Worm (Caenorhabditis elegans): ENCODE data around the gene scl-19.

Gene scl-19

ce11 chrV:18723604-18724003 lies 8.2 kb upstream of the scl-19 start:
- TF ChIP-seq lin-54 (GFP tag; optimal IDR thresholded peaks at IDR 0.05) (peak; percentile 49), ekl-4 (GFP tag; IDR thresholded peaks at IDR 0.05) (no peak), F23B12.7 (tag; optimal IDR thresholded peaks at IDR 0.05; ENCODE audit: insufficient read depth) (peak; percentile 49), lin-35 (GFP tag; optimal IDR thresholded peaks at IDR 0.05) (peak in 1 of 3 experiments; percentile 74), snpc-3.4 (tag; optimal IDR thresholded peaks at IDR 0.05) (peak; percentile 51), zfh-2 (GFP tag; conservative IDR thresholded peaks at IDR 0.05) (peak; percentile 71), gei-17 (GFP tag; optimal IDR thresholded peaks at IDR 0.05) (no peak), ztf-18 (tag; optimal IDR thresholded peaks at IDR 0.05) (no peak), unc-62 (GFP tag; optimal IDR thresholded peaks at IDR 0.05) (no peak), egrh-3 (GFP tag; IDR thresholded peaks at IDR 0.05) (no peak), hmg-1.2 (GFP tag; IDR thresholded peaks at IDR 0.05) (peak; percentile 99), snpc-4 (GFP tag; optimal IDR thresholded peaks at IDR 0.05) (no peak), snpc-4 (tag; optimal IDR thresholded peaks at IDR 0.05) (peak in 3 of 4 experiments; percentile 46 to 74 (median 55)), atf-7 (tag; optimal IDR thresholded peaks at IDR 0.05) (no peak)

ce11 chrV:18724076-18724475 lies 7.7 kb upstream of the scl-19 start:
- no peak for TF ChIP-seq repo-1 (tag; optimal IDR thresholded peaks at IDR 0.05)
- no peak for TF ChIP-seq K12H6.12 (tag; optimal IDR thresholded peaks at IDR 0.05)
- TF ChIP-seq ceh-40 (GFP tag; IDR thresholded peaks at IDR 0.05), result no peak
- TF ChIP-seq nhr-90 (tag; optimal IDR thresholded peaks at IDR 0.05), result no peak
- no peak for TF ChIP-seq snpc-3.4 (tag; optimal IDR thresholded peaks at IDR 0.05)
- no peak for TF ChIP-seq attf-5 (GFP tag; optimal IDR thresholded peaks at IDR 0.05)
- TF ChIP-seq ceh-100 (GFP tag; IDR thresholded peaks at IDR 0.05), result no peak
- no peak for TF ChIP-seq efl-1 (GFP tag; optimal IDR thresholded peaks at IDR 0.05)
- TF ChIP-seq sptf-2 (GFP tag; optimal IDR thresholded peaks at IDR 0.05), result no peak
- no peak for TF ChIP-seq rcor-1 (GFP tag; IDR thresholded peaks at IDR 0.05)
- no peak for TF ChIP-seq sdz-38 (tag; optimal IDR thresholded peaks at IDR 0.05)
- no peak for TF ChIP-seq nhr-27 (tag; optimal IDR thresholded peaks at IDR 0.05)
- TF ChIP-seq ceh-79 (tag; optimal IDR thresholded peaks at IDR 0.05), result no peak
- TF ChIP-seq let-607 (tag; optimal IDR thresholded peaks at IDR 0.05), result no peak

ce11 chrV:18724810-18725209 lies 7.0 kb upstream of the scl-19 start:
- TF ChIP-seq hsf-1 (GFP tag; IDR thresholded peaks at IDR 0.05), result 0 out of 2 replicates have a peak, but pooled peaks have one; percentile 32
- 0 out of 2 replicates have a peak, but pooled peaks have one; percentile 48 for TF ChIP-seq nhr-120 (GFP tag; IDR thresholded peaks at IDR 0.05)
- peak; percentile 29; the same call in 1 of the 2 replicates for TF ChIP-seq zfh-2 (GFP tag; conservative IDR thresholded peaks at IDR 0.05)
- 0 out of 2 replicates have a peak, but pooled peaks have one; percentile 22 for TF ChIP-seq hmg-1.2 (GFP tag; IDR thresholded peaks at IDR 0.05)
- TF ChIP-seq mcd-1 (GFP tag; IDR thresholded peaks at IDR 0.05), result peak; percentile 57; the same call in 1 of the 2 replicates

- 0 out of 2 replicates have a peak, but pooled peaks have one; percentile 23 for TF ChIP-seq zfh-2 (GFP tag; conservative IDR thresholded peaks at IDR 0.05)
- TF ChIP-seq Y67H2A.10 (GFP tag; conservative IDR thresholded peaks at IDR 0.05), result no peak
Measured at ce11 chrV:18725858-18726257, 5.9 kb upstream of the scl-19 start.

ce11 chrV:18728287-18728686 lies 3.5 kb upstream of the scl-19 start:
- TF ChIP-seq egrh-3 (GFP tag; IDR thresholded peaks at IDR 0.05), result peak; percentile 93
